Fruit fly (Drosophila melanogaster): Measurements from ENCODE around the gene Traf6.

Gene Traf6

DNA sequence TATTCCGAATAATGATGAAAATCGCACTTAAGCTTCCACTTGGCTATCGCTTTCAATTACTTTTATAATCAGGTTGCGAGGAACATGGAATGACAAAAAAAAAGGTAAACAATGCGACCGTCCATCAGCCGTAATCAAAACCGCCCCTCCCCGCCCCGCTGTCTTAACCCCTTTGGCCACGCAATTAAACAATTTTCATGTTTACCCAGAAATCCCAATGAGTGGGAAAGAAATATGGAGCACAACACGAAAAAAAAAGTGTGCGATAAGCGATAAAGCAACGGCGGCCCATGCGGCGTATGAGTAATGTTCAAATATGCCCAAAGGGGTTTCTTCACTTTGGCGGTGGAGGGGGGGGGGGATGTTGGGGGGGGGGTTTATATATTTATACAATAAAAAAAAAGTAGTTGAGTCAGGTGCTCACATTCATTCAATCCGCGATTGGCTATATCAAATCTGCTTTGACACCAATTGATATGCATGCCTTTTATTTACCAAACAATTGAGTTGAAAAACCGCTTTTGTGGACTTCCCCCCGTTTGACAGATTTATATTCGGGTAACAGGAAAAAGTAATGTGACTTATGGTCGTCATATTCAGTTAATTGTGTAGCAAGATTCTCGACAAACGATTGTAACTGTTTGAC lies 41.9 kb upstream of the Traf6 start (continued):
- no peak for TF ChIP-seq CG1024 (GFP tag; IDR thresholded peaks at IDR 0.05)
- TF ChIP-seq Ravus (GFP tag; IDR thresholded peaks at IDR 0.05) = no peak
- no peak for TF ChIP-seq CG31365 (tag; optimal IDR thresholded peaks at IDR 0.05)
- no peak for TF ChIP-seq Dref (GFP tag; IDR thresholded peaks at IDR 0.05)
- TF ChIP-seq Taf1 (GFP tag; IDR thresholded peaks at IDR 0.05) = no peak
- no peak for TF ChIP-seq CG30020 (tag; optimal IDR thresholded peaks at IDR 0.05)
- no peak for TF ChIP-seq CG16863 (GFP tag; optimal IDR thresholded peaks at IDR 0.05)
- TF ChIP-seq CG3163 (GFP tag; optimal IDR thresholded peaks at IDR 0.05) = no peak
- TF ChIP-seq otp (GFP tag; IDR thresholded peaks at IDR 0.05) = no peak
- TF ChIP-seq CG15514 (GFP tag; optimal IDR thresholded peaks at IDR 0.05) = peak; percentile 22
- TF ChIP-seq h (optimal IDR thresholded peaks at IDR 0.05) = no peak
- no peak for TF ChIP-seq Dll (GFP tag; IDR thresholded peaks at IDR 0.05; ENCODE audit: partially characterized antibody)
- TF ChIP-seq CG32532 (GFP tag; IDR thresholded peaks at IDR 0.05) = no peak
- no peak for TF ChIP-seq Doc2 (GFP tag; IDR thresholded peaks at IDR 0.05)
- TF ChIP-seq CG10654 (GFP tag; optimal IDR thresholded peaks at IDR 0.05) = no peak
- TF ChIP-seq CG42726 (GFP tag; IDR thresholded peaks at IDR 0.05; ENCODE audit: partially characterized antibody) = no peak
- TF ChIP-seq nerfin-1 (tag; optimal IDR thresholded peaks at IDR 0.05) = no peak
- no peak for TF ChIP-seq CG10366 (GFP tag; IDR thresholded peaks at IDR 0.05)
- TF ChIP-seq CG11085 (GFP tag; IDR thresholded peaks at IDR 0.05) = no peak
- no peak for TF ChIP-seq zen (tag; optimal IDR thresholded peaks at IDR 0.05)
- no peak for TF ChIP-seq tap (tag; optimal IDR thresholded peaks at IDR 0.05)
- 0 out of 2 replicates have a peak, but pooled peaks have one; percentile 8 for TF ChIP-seq CG14441 (GFP tag; IDR thresholded peaks at IDR 0.05)
- TF ChIP-seq Dip2 (GFP tag; IDR thresholded peaks at IDR 0.05) = no peak
- no peak for TF ChIP-seq her (GFP tag; optimal IDR thresholded peaks at IDR 0.05)
- no peak for TF ChIP-seq Poxn (GFP tag; IDR thresholded peaks at IDR 0.05)
- TF ChIP-seq CG18262 (tag; optimal IDR thresholded peaks at IDR 0.05) = no peak
- no peak for TF ChIP-seq seq (GFP tag; IDR thresholded peaks at IDR 0.05)
- TF ChIP-seq ara (GFP tag; IDR thresholded peaks at IDR 0.05) = no peak
- peak; percentile 52 for TF ChIP-seq CG8281 (tag; optimal IDR thresholded peaks at IDR 0.05)
- no peak for TF ChIP-seq CG8359 (GFP tag; optimal IDR thresholded peaks at IDR 0.05; ENCODE audit: borderline replicate concordance)
- TF ChIP-seq Jarid2 (GFP tag; optimal IDR thresholded peaks at IDR 0.05) = no peak
- no peak for TF ChIP-seq sna (GFP tag; IDR thresholded peaks at IDR 0.05; ENCODE audit: partially characterized antibody)
- TF ChIP-seq gce (GFP tag; IDR thresholded peaks at IDR 0.05) = no peak
- peak; percentile 37 for TF ChIP-seq kay (GFP tag; optimal IDR thresholded peaks at IDR 0.05)
- TF ChIP-seq Camta (GFP tag; optimal IDR thresholded peaks at IDR 0.05) = no peak
- TF ChIP-seq sob (GFP tag; IDR thresholded peaks at IDR 0.05) = 0 out of 2 replicates have a peak, but pooled peaks have one; percentile 8
- TF ChIP-seq ci (GFP tag; IDR thresholded peaks at IDR 0.05) = peak; percentile 46; the same call in 1 of the 3 replicates
- TF ChIP-seq Pdp1 (GFP tag; optimal IDR thresholded peaks at IDR 0.05) = peak in 1 of 2 experiments; percentile 42
- no peak for TF ChIP-seq Max (GFP tag; optimal IDR thresholded peaks at IDR 0.05)
- TF ChIP-seq HLH3B (GFP tag; IDR thresholded peaks at IDR 0.05) = peak; percentile 5; the same call in 1 of the 2 replicates
- no peak for TF ChIP-seq NFAT (GFP tag; IDR thresholded peaks at IDR 0.05)
- TF ChIP-seq maf-S (GFP tag; optimal IDR thresholded peaks at IDR 0.05) = no peak
- peak; percentile 30 for TF ChIP-seq Nf-YC (tag; optimal IDR thresholded peaks at IDR 0.05)
- no peak for TF ChIP-seq stc (GFP tag; IDR thresholded peaks at IDR 0.05)
- TF ChIP-seq CG12155 (GFP tag; optimal IDR thresholded peaks at IDR 0.05) = no peak
- TF ChIP-seq Adf1 (GFP tag; IDR thresholded peaks at IDR 0.05) = peak; percentile 32; the same call in 1 of the 2 replicates
- no peak for TF ChIP-seq CG10147 (GFP tag; optimal IDR thresholded peaks at IDR 0.05)
- no peak for TF ChIP-seq Ets97D (GFP tag; optimal IDR thresholded peaks at IDR 0.05)
- TF ChIP-seq CG9876 (GFP tag; optimal IDR thresholded peaks at IDR 0.05) = no peak
- no peak for TF ChIP-seq chm (GFP tag; IDR thresholded peaks at IDR 0.05)
- no peak for TF ChIP-seq nom (GFP tag; optimal IDR thresholded peaks at IDR 0.05)

Measured in whole organism, embryonic.